Fruit fly (Drosophila melanogaster): Measurements from ENCODE around the gene CG8043.

dm6 chr3R:8700660-8701059 lies 23.9 kb downstream of the CG8043 start:
- TF ChIP-seq Gug (GFP tag; IDR thresholded peaks at IDR 0.05) (no peak), CG10147 (GFP tag; optimal IDR thresholded peaks at IDR 0.05) (no peak), Lim3 (GFP tag; IDR thresholded peaks at IDR 0.05) (no peak), CG16815 (GFP tag; optimal IDR thresholded peaks at IDR 0.05) (no peak), pfk (GFP tag; optimal IDR thresholded peaks at IDR 0.05) (no peak), prd (optimal IDR thresholded peaks at IDR 0.05) (no peak), prd (GFP tag; IDR thresholded peaks at IDR 0.05) (no peak), NFAT (GFP tag; IDR thresholded peaks at IDR 0.05) (no peak)
